Fruit fly (Drosophila melanogaster) whole organism, embryonic: ENCODE measurements around the gene CG16753.

Experiments used
- Abd-B ChIP-seq: fragments of 200-800 bp; sonication (Bioruptor generic); optimal IDR thresholded peaks from 2 replicates; lab custom pipeline; 2018; ENCODE audit warnings: missing biosample characterization, mild to moderate bottlenecking, missing genetic modification characterization, moderate library complexity
- Aef1 ChIP-seq: fragments of 200-800 bp; sonication (Bioruptor generic); IDR thresholded peaks from 3 replicates; pipeline ENCODE4 v1.3.6; 2022; ENCODE audit warnings: missing biosample characterization, missing genetic modification characterization
- CG10147 ChIP-seq: fragments of 200-800 bp; sonication (Bioruptor generic); optimal IDR thresholded peaks from 2 replicates; lab custom pipeline; 2019; ENCODE audit warnings: missing biosample characterization, mild to moderate bottlenecking, missing genetic modification characterization, moderate library complexity
- CG10543 ChIP-seq: fragments of 200-800 bp; sonication (Bioruptor generic); optimal IDR thresholded peaks from 3 replicates; lab custom pipeline; 2017; ENCODE audit warnings: missing biosample characterization, mild to moderate bottlenecking, missing genetic modification characterization, moderate library complexity
- CG10654 ChIP-seq: fragments of 200-800 bp; sonication (Bioruptor generic); optimal IDR thresholded peaks from 2 replicates; lab custom pipeline; 2016; ENCODE audit warnings: missing biosample characterization, missing genetic modification characterization
- CG11093 ChIP-seq: fragments of 200-800 bp; sonication (Bioruptor generic); IDR thresholded peaks from 3 replicates; pipeline ENCODE4 v1.3.6; 2022; ENCODE audit warnings: missing biosample characterization, missing genetic modification characterization
- CG12155 ChIP-seq: fragments of 200-800 bp; sonication (Bioruptor generic); optimal IDR thresholded peaks from 3 replicates; lab custom pipeline; 2016; ENCODE audit warnings: missing biosample characterization, missing genetic modification characterization
- CG12744 ChIP-seq: fragments of 200-800 bp; sonication (Bioruptor generic); optimal IDR thresholded peaks from 2 replicates; lab custom pipeline; 2016; ENCODE audit warnings: missing biosample characterization, missing genetic modification characterization
- CG14860 ChIP-seq: fragments of 200-800 bp; sonication (Bioruptor generic); IDR thresholded peaks from 3 replicates; pipeline ENCODE4 v1.3.6; 2022; ENCODE audit warnings: missing biosample characterization, missing genetic modification characterization; ENCODE audit not compliant: partially characterized antibody
- CG18764 ChIP-seq: fragments of 200-800 bp; sonication (Bioruptor generic); optimal IDR thresholded peaks from 3 replicates; lab custom pipeline; 2016; ENCODE audit warnings: missing biosample characterization, missing genetic modification characterization
- CG31441 ChIP-seq: fragments of 200-800 bp; sonication (Bioruptor generic); IDR thresholded peaks from 2 replicates; pipeline ENCODE4 v1.3.6; 2022; ENCODE audit warnings: missing biosample characterization, missing genetic modification characterization
- CG7745 ChIP-seq: fragments of 200-800 bp; sonication (Bioruptor generic); optimal IDR thresholded peaks from 2 replicates; lab custom pipeline; 2018; ENCODE audit warnings: missing biosample characterization, mild to moderate bottlenecking, missing genetic modification characterization, moderate library complexity
- CG7928 ChIP-seq: fragments of 200-800 bp; sonication (Bioruptor generic); optimal IDR thresholded peaks from 2 replicates; lab custom pipeline; 2017; ENCODE audit warnings: missing biosample characterization, mild to moderate bottlenecking, missing genetic modification characterization
- CG8388 ChIP-seq: fragments of 200-800 bp; sonication (Bioruptor generic); optimal IDR thresholded peaks from 2 replicates; lab custom pipeline; 2019; ENCODE audit warnings: missing biosample characterization, mild to moderate bottlenecking, missing genetic modification characterization, moderate library complexity
- CG9609 ChIP-seq: fragments of 200-800 bp; sonication (Bioruptor generic); optimal IDR thresholded peaks from 3 replicates; lab custom pipeline; 2016; ENCODE audit warnings: missing biosample characterization, missing genetic modification characterization
- Dbx ChIP-seq: fragments of 200-800 bp; sonication (Bioruptor generic); IDR thresholded peaks from 3 replicates; pipeline ENCODE4 v1.3.6; 2022; ENCODE audit warnings: missing biosample characterization, missing genetic modification characterization
- Doc2 ChIP-seq: fragments of 200-800 bp; sonication (Bioruptor generic); IDR thresholded peaks from 2 replicates; pipeline ENCODE4 v1.3.6; 2022; ENCODE audit warnings: missing biosample characterization, missing genetic modification characterization
- Drgx ChIP-seq: fragments of 200-800 bp; sonication (Bioruptor generic); IDR thresholded peaks from 2 replicates; pipeline ENCODE4 v1.3.6; 2022; ENCODE audit warnings: missing biosample characterization, missing genetic modification characterization
- H2.0 ChIP-seq: fragments of 200-800 bp; sonication (Bioruptor generic); IDR thresholded peaks from 2 replicates; pipeline ENCODE4 v1.3.6; 2022; ENCODE audit warnings: missing biosample characterization, missing genetic modification characterization
- HLH54F ChIP-seq: fragments of 200-800 bp; sonication (Bioruptor generic); optimal IDR thresholded peaks from 3 replicates; lab custom pipeline; 2016; ENCODE audit warnings: missing biosample characterization, missing genetic modification characterization
- Lhr ChIP-seq: fragments of 200-800 bp; sonication (Bioruptor generic); optimal IDR thresholded peaks from 3 replicates; lab custom pipeline; 2017; ENCODE audit warnings: mild to moderate bottlenecking, missing biosample characterization, missing genetic modification reagents, missing genetic modification characterization
- Mes4 ChIP-seq: fragments of 200-800 bp; sonication (Bioruptor generic); optimal IDR thresholded peaks from 2 replicates; lab custom pipeline; 2016; ENCODE audit warnings: missing biosample characterization, missing genetic modification characterization
- Nf-YC ChIP-seq: fragments of 200-800 bp; optimal IDR thresholded peaks from 3 replicates; lab custom pipeline; 2019; ENCODE audit warnings: missing biosample characterization, mild to moderate bottlenecking, missing genetic modification characterization, moderate library complexity
- Spps ChIP-seq: fragments of 200-800 bp; sonication (Bioruptor generic); optimal IDR thresholded peaks from 2 replicates; lab custom pipeline; 2018; ENCODE audit warnings: missing biosample characterization, mild to moderate bottlenecking, missing genetic modification characterization
- ap ChIP-seq: fragments of 200-800 bp; sonication (Bioruptor generic); IDR thresholded peaks from 2 replicates; pipeline ENCODE4 v1.3.6; 2022; ENCODE audit warnings: missing biosample characterization, missing genetic modification characterization
- bigmax ChIP-seq: fragments of 200-800 bp; sonication (Bioruptor generic); optimal IDR thresholded peaks from 2 replicates; lab custom pipeline; 2018; ENCODE audit warnings: missing biosample characterization, mild to moderate bottlenecking, missing genetic modification characterization
- cas ChIP-seq: fragments of 200-800 bp; sonication (Bioruptor generic); IDR thresholded peaks from 2 replicates; pipeline ENCODE4 v1.3.6; 2022; ENCODE audit warnings: missing biosample characterization, missing genetic modification characterization
- chinmo ChIP-seq: fragments of 200-800 bp; sonication (Bioruptor generic); IDR thresholded peaks from 4 replicates; pipeline ENCODE4 v1.3.6; 2022; ENCODE audit warnings: missing biosample characterization, missing genetic modification characterization; ENCODE audit not compliant: partially characterized antibody
- ci ChIP-seq: fragments of 200-800 bp; sonication (Bioruptor generic); IDR thresholded peaks from 3 replicates; pipeline ENCODE4 v1.3.6; 2022; ENCODE audit warnings: missing biosample characterization, missing genetic modification characterization
- dati ChIP-seq: fragments of 200-800 bp; sonication (Bioruptor generic); IDR thresholded peaks from 2 replicates; pipeline ENCODE4 v1.3.6; 2022; ENCODE audit warnings: missing biosample characterization, missing genetic modification characterization
- gcm2 ChIP-seq: fragments of 200-800 bp; sonication (Bioruptor generic); optimal IDR thresholded peaks from 2 replicates; lab custom pipeline; 2016; ENCODE audit warnings: missing biosample characterization, missing genetic modification characterization
- gem ChIP-seq: fragments of 200-800 bp; sonication (Bioruptor generic); optimal IDR thresholded peaks from 2 replicates; lab custom pipeline; 2019; ENCODE audit warnings: missing biosample characterization, mild to moderate bottlenecking, missing genetic modification characterization, moderate library complexity
- jumu ChIP-seq: fragments of 200-800 bp; sonication (Bioruptor generic); optimal IDR thresholded peaks from 3 replicates; lab custom pipeline; 2016; ENCODE audit warnings: missing biosample characterization, missing genetic modification characterization
- lbe ChIP-seq: fragments of 200-800 bp; sonication (Bioruptor generic); optimal IDR thresholded peaks from 2 replicates; lab custom pipeline; 2016; ENCODE audit warnings: missing biosample characterization, mild to moderate bottlenecking, missing genetic modification characterization
- nau ChIP-seq: fragments of 200-800 bp; sonication (Bioruptor generic); optimal IDR thresholded peaks from 3 replicates; lab custom pipeline; 2017; ENCODE audit warnings: missing biosample characterization, mild to moderate bottlenecking, missing genetic modification characterization, missing genetic modification reagents
- nmo ChIP-seq: fragments of 200-800 bp; sonication (Bioruptor generic); optimal IDR thresholded peaks from 2 replicates; lab custom pipeline; 2018; ENCODE audit warnings: missing biosample characterization, mild to moderate bottlenecking, missing genetic modification characterization, moderate library complexity
- nom ChIP-seq: fragments of 200-800 bp; sonication (Bioruptor generic); optimal IDR thresholded peaks from 2 replicates; lab custom pipeline; 2017; ENCODE audit warnings: missing biosample characterization, missing genetic modification characterization, mild to moderate bottlenecking, moderate library complexity, missing genetic modification reagents
- oc ChIP-seq: fragments of 200-800 bp; sonication (Bioruptor generic); optimal IDR thresholded peaks from 2 replicates; lab custom pipeline; 2018; ENCODE audit warnings: missing biosample characterization, mild to moderate bottlenecking, missing genetic modification characterization, moderate library complexity
- pan ChIP-seq, 4 experiments: fragments of >200 bp in 3 of 4; fragments of 200-800 bp in 1 of 4; sonication (Bioruptor generic) in 1 of 4; optimal IDR thresholded peaks in 3 of 4; IDR thresholded peaks in 1 of 4; 2 replicates each; pipeline versions ENCODE4 v1.3.6 to Lab custom; 2017 to 2022; ENCODE audit warnings: missing biosample characterization in 2 of 4, missing genetic modification characterization in 2 of 4, mixed read lengths in 1 of 4
- pnt ChIP-seq: fragments of 200-800 bp; sonication (Bioruptor generic); optimal IDR thresholded peaks from 3 replicates; lab custom pipeline; 2016; ENCODE audit warnings: missing biosample characterization, missing genetic modification characterization
- ranshi ChIP-seq: fragments of 200-800 bp; sonication (Bioruptor generic); IDR thresholded peaks from 2 replicates; pipeline ENCODE4 v1.3.6; 2022; ENCODE audit warnings: missing biosample characterization, missing genetic modification characterization
- rib ChIP-seq: fragments of 200-800 bp; sonication (Bioruptor generic); IDR thresholded peaks from 2 replicates; pipeline ENCODE4 v1.3.6; 2022; ENCODE audit warnings: missing biosample characterization, missing genetic modification characterization
- slp2 ChIP-seq: fragments of 200-800 bp; sonication (Bioruptor generic); optimal IDR thresholded peaks from 2 replicates; lab custom pipeline; 2016; ENCODE audit warnings: missing biosample characterization, missing genetic modification characterization
- tgo ChIP-seq: fragments of 200-800 bp; sonication (Bioruptor generic); IDR thresholded peaks from 3 replicates; pipeline ENCODE4 v1.3.6; 2022; ENCODE audit warnings: missing biosample characterization, missing genetic modification characterization
- toy ChIP-seq: fragments of 200-800 bp; sonication (Bioruptor generic); IDR thresholded peaks from 2 replicates; pipeline ENCODE4 v1.3.6; 2022; ENCODE audit warnings: missing biosample characterization, missing genetic modification characterization
- tup ChIP-seq: fragments of 200-800 bp; sonication (Bioruptor generic); optimal IDR thresholded peaks from 2 replicates; lab custom pipeline; 2016; ENCODE audit warnings: missing biosample characterization, mild to moderate bottlenecking, missing genetic modification characterization, moderate library complexity
- vfl ChIP-seq: fragments of 200-800 bp; sonication (Bioruptor generic); optimal IDR thresholded peaks from 2 replicates; lab custom pipeline; 2016; ENCODE audit warnings: missing biosample characterization, missing genetic modification characterization
- zf30C ChIP-seq: fragments of 200-800 bp; sonication (Bioruptor generic); optimal IDR thresholded peaks from 3 replicates; lab custom pipeline; 2018; ENCODE audit warnings: missing biosample characterization, mild to moderate bottlenecking, missing genetic modification characterization

CG16753 gene

DNA sequence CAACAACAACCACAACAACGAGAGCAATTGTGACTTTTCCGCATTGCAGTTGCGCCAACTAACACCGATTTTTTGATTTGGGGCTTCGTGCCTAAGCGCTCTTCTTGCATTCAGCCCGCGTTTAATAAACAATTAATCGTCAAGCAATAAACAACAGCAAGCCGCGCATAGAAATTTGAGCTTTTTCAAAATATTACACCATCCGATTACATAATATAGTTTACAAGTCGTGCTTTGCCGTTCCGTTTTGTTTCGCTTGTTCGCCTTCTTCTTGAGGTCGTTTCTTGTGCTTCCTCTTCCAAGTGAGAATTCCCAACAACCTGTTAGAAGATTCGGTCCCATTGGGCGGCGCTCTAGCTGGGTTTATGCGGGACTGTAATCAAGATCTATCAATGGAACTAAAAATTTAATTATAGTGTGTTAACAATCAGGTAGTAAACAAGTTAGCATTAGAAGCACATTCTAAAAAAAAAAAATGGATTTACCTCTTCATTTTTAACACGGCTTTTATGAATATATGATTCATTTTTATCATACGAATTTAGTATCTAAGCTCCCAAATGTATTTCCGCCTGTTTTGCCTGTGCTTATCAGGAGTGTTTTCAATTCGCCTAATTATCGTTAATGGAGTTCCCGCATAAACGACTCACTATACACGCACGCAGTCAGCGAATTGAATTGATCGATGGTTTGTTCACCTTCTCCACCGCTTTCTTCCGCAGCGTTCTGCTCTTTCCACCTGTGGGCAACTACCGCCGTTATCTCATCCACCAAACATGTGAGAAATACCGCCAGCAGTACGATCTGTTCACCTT is 18.9 kb upstream of the CG16753 start (continued):
- TF ChIP-seq rib, result peak; percentile 28; the same call in 1 of the 2 replicates
- TF ChIP-seq pan (optimal IDR thresholded peaks at IDR 0.05; lab: Kevin White, UChicago), result no peak
- peak in 1 of 2 experiments; percentile 71 for TF ChIP-seq pan (GFP tag; optimal IDR thresholded peaks at IDR 0.05 in 1 of 2, IDR thresholded peaks at IDR 0.05 in 1 of 2)
- TF ChIP-seq Abd-B (GFP tag; lab: Kevin White, UChicago), result peak; percentile 61
- TF ChIP-seq CG14860 (GFP tag; lab: Robert Waterston, UW), result no peak
- TF ChIP-seq CG10147 (GFP tag; lab: Kevin White, UChicago), result peak; percentile 90
- TF ChIP-seq gem (tag; lab: Kevin White, UChicago), result peak; percentile 92
- no peak for TF ChIP-seq bigmax (GFP tag; lab: Kevin White, UChicago)
- 0 out of 2 replicates have a peak, but pooled peaks have one; percentile 9 for TF ChIP-seq toy (GFP tag; lab: Robert Waterston, UW)
- TF ChIP-seq oc (tag; lab: Kevin White, UChicago), result peak; percentile 32
- peak; percentile 73 for TF ChIP-seq HLH54F (GFP tag; lab: Kevin White, UChicago)
- TF ChIP-seq tgo (GFP tag; lab: Robert Waterston, UW), result peak; percentile 60; the same call in 2 of the 3 replicates
- no peak for TF ChIP-seq cas (GFP tag; lab: Robert Waterston, UW)
- TF ChIP-seq jumu (GFP tag; lab: Kevin White, UChicago), result peak; percentile 50
- TF ChIP-seq chinmo (GFP tag; lab: Robert Waterston, UW), result peak; percentile 74; the same call in 2 of the 4 replicates
- TF ChIP-seq CG9609, result peak; percentile 61
- peak; percentile 30 for TF ChIP-seq slp2 (GFP tag; lab: Kevin White, UChicago)
- peak; percentile 63 for TF ChIP-seq CG18764 (GFP tag; lab: Kevin White, UChicago)
- peak; percentile 48 for TF ChIP-seq pnt (GFP tag; lab: Kevin White, UChicago)
- peak; percentile 87 for TF ChIP-seq CG31441 (GFP tag; lab: Robert Waterston, UW)
- TF ChIP-seq CG12744 (GFP tag; lab: Kevin White, UChicago), result peak; percentile 44
- peak; percentile 60 for TF ChIP-seq nau (GFP tag; lab: Kevin White, UChicago)
- peak; percentile 72 for TF ChIP-seq CG12155
- TF ChIP-seq zf30C (GFP tag; lab: Kevin White, UChicago), result no peak
- no peak for TF ChIP-seq CG7745 (tag; lab: Kevin White, UChicago)
- TF ChIP-seq nmo (GFP tag; lab: Kevin White, UChicago), result peak; percentile 94
- TF ChIP-seq Drgx (GFP tag; lab: Robert Waterston, UW), result peak; percentile 73
- peak; percentile 72 for TF ChIP-seq Dbx (GFP tag; lab: Robert Waterston, UW)
- peak; percentile 57 for TF ChIP-seq lbe
- TF ChIP-seq tup (GFP tag; lab: Kevin White, UChicago), result peak; percentile 44
- peak; percentile 63 for TF ChIP-seq Aef1 (GFP tag; lab: Robert Waterston, UW)
- peak; percentile 41 for TF ChIP-seq vfl (GFP tag; lab: Kevin White, UChicago)
- TF ChIP-seq Mes4 (GFP tag; lab: Kevin White, UChicago), result peak; percentile 64
- TF ChIP-seq CG7928 (GFP tag; lab: Kevin White, UChicago), result peak; percentile 46
- peak; percentile 74 for TF ChIP-seq CG10543
- TF ChIP-seq ci (GFP tag; lab: Robert Waterston, UW), result peak; percentile 90
- TF ChIP-seq ap (GFP tag; lab: Robert Waterston, UW), result peak; percentile 76
- peak; percentile 77 for TF ChIP-seq ranshi (GFP tag; lab: Robert Waterston, UW)
- peak; percentile 82 for TF ChIP-seq Nf-YC (tag; lab: Kevin White, UChicago)
- no peak for TF ChIP-seq dati (GFP tag; lab: Robert Waterston, UW)
- TF ChIP-seq nom (GFP tag; lab: Kevin White, UChicago), result peak; percentile 26
- no peak for TF ChIP-seq gcm2
- peak; percentile 64 for TF ChIP-seq Lhr (GFP tag; lab: Kevin White, UChicago)
- peak; percentile 82 for TF ChIP-seq CG8388 (GFP tag; lab: Kevin White, UChicago)
- TF ChIP-seq Spps, result peak; percentile 78
- peak; percentile 56 for TF ChIP-seq CG10654 (GFP tag; lab: Kevin White, UChicago)
- no peak for TF ChIP-seq Doc2 (GFP tag; lab: Robert Waterston, UW)
- TF ChIP-seq H2.0 (GFP tag; lab: Robert Waterston, UW), result peak; percentile 74
- TF ChIP-seq CG11093, result peak; percentile 41; the same call in 1 of the 3 replicates
